Worm (Caenorhabditis elegans) whole organism, early embryonic: Measurements from ENCODE around the gene ets-5.

Experiments
- B0310.2 ChIP-seq: sonication (generic microtip); optimal IDR thresholded peaks from 2 replicates; lab custom pipeline; 2016; ENCODE audit warnings: mild to moderate bottlenecking, missing genetic modification characterization, missing compliant biosample characterization
- F13C5.2 ChIP-seq: sonication (generic microtip); optimal IDR thresholded peaks from 2 replicates; lab custom pipeline; 2017; ENCODE audit warnings: mild to moderate bottlenecking, missing genetic modification characterization, inconsistent platforms, missing compliant biosample characterization
- aly-1 ChIP-seq: sonication (generic microtip); optimal IDR thresholded peaks from 2 replicates; lab custom pipeline; 2016; ENCODE audit warnings: missing genetic modification characterization, missing compliant biosample characterization
- ama-1 ChIP-seq: fragments of 150-350 bp; optimal IDR thresholded peaks from 2 replicates; lab custom pipeline; 2014
- ceh-13 ChIP-seq: fragments of 200-800 bp; sonication (Bioruptor generic); optimal IDR thresholded peaks from 2 replicates; lab custom pipeline; 2018; ENCODE audit warnings: mild to moderate bottlenecking, missing genetic modification characterization, missing compliant biosample characterization
- ceh-36 ChIP-seq: sonication (generic microtip); optimal IDR thresholded peaks from 2 replicates; lab custom pipeline; 2016; ENCODE audit warnings: missing genetic modification characterization, inconsistent platforms, missing compliant biosample characterization
- ets-7 ChIP-seq: sonication (generic microtip); optimal IDR thresholded peaks from 2 replicates; lab custom pipeline; 2016; ENCODE audit warnings: missing genotype, missing genetic modification characterization, missing compliant biosample characterization
- flt-1 ChIP-seq: fragments of 200-800 bp; sonication (Bioruptor generic); IDR thresholded peaks from 2 replicates; pipeline ENCODE4 v1.3.6; 2022; ENCODE audit warnings: missing genetic modification characterization, missing compliant biosample characterization
- hmbx-1 ChIP-seq: sonication (generic microtip); optimal IDR thresholded peaks from 2 replicates; lab custom pipeline; 2016; ENCODE audit warnings: mild to moderate bottlenecking, missing genetic modification characterization, missing compliant biosample characterization
- hmg-4 ChIP-seq: fragments of 200-800 bp; sonication (Bioruptor generic); optimal IDR thresholded peaks from 2 replicates; lab custom pipeline; 2018; ENCODE audit warnings: mild to moderate bottlenecking, missing genetic modification characterization, missing compliant biosample characterization
- hnd-1 ChIP-seq: sonication (generic microtip); optimal IDR thresholded peaks from 2 replicates; lab custom pipeline; 2016; ENCODE audit warnings: missing genetic modification characterization, missing compliant biosample characterization
- pes-1 ChIP-seq: fragments of 200-800 bp; sonication (Bioruptor generic); IDR thresholded peaks from 2 replicates; pipeline ENCODE4 v1.3.6; 2022; ENCODE audit warnings: missing genetic modification reagents, missing genetic modification characterization, missing compliant biosample characterization
- scrt-1 ChIP-seq: fragments of 200-800 bp; sonication (Bioruptor generic); IDR thresholded peaks from 2 replicates; pipeline ENCODE4 v1.3.6; 2022; ENCODE audit warnings: missing genetic modification characterization, missing compliant biosample characterization
- sea-1 ChIP-seq: fragments of 200-800 bp; sonication (Bioruptor generic); conservative IDR thresholded peaks from 2 replicates; pipeline ENCODE4 v1.3.6; 2022; ENCODE audit warnings: missing genetic modification characterization, missing compliant biosample characterization
- tbx-11 ChIP-seq: fragments of 200-800 bp; sonication (Bioruptor generic); IDR thresholded peaks from 2 replicates; pipeline ENCODE4 v1.3.6; 2022; ENCODE audit warnings: missing genetic modification characterization, missing compliant biosample characterization
- tbx-37 ChIP-seq: fragments of 200-800 bp; sonication (Bioruptor generic); conservative IDR thresholded peaks from 2 replicates; pipeline ENCODE4 v1.3.6; 2022; ENCODE audit warnings: missing genetic modification reagents, missing genetic modification characterization, missing compliant biosample characterization
- tra-4 ChIP-seq: sonication (generic microtip); optimal IDR thresholded peaks from 2 replicates; lab custom pipeline; 2017; ENCODE audit warnings: missing genetic modification characterization, missing compliant biosample characterization

Gene ets-5

ce11 chrX:5111894-5112293 is 27.6 kb upstream of the ets-5 start:
- TF ChIP-seq tbx-11 (no peak), hmg-4 (GFP tag; lab: Kevin White, UChicago) (no peak), hnd-1 (tag; lab: Kevin White, UChicago) (no peak), F13C5.2 (no peak), flt-1 (no peak), tbx-37 (no peak), sea-1 (GFP tag; lab: Robert Waterston, UW) (no peak), scrt-1 (no peak), hmbx-1 (tag; lab: Kevin White, UChicago) (no peak), tra-4 (tag; lab: Kevin White, UChicago) (no peak)

ce11 chrX:5109130-5109529 is 24.8 kb upstream of the ets-5 start, which contains the start of gene C42D8.1:
Gene C42D8.1, plus strand, starts transcription at chrX:5109506.
- TF ChIP-seq hnd-1 (tag; lab: Kevin White, UChicago) (no peak), sea-1 (GFP tag; lab: Robert Waterston, UW) (no peak), ceh-36 (no peak), aly-1 (tag; lab: Kevin White, UChicago) (no peak), tra-4 (tag; lab: Kevin White, UChicago) (no peak), hmg-4 (GFP tag; lab: Kevin White, UChicago) (no peak), ama-1 (lab: Kevin White, UChicago) (no peak), hmbx-1 (tag; lab: Kevin White, UChicago) (no peak), ceh-13 (GFP tag; lab: Kevin White, UChicago) (no peak), pes-1 (no peak), flt-1 (no peak), ets-7 (no peak), scrt-1 (no peak), tbx-11 (no peak)

ce11 chrX:5106942-5107341 is 22.6 kb upstream of the ets-5 start, which contains the start of gene C42D8.9:
Gene C42D8.9, minus strand, starts transcription at chrX:5107042.
- no peak for TF ChIP-seq ceh-13 (GFP tag; lab: Kevin White, UChicago)
- TF ChIP-seq aly-1 (tag; lab: Kevin White, UChicago), result no peak
- TF ChIP-seq hnd-1 (tag; lab: Kevin White, UChicago), result no peak
- no peak for TF ChIP-seq scrt-1
- no peak for TF ChIP-seq ama-1 (lab: Kevin White, UChicago)
- no peak for TF ChIP-seq B0310.2 (tag; lab: Kevin White, UChicago)
- no peak for TF ChIP-seq ceh-36
- TF ChIP-seq pes-1, result no peak
- TF ChIP-seq sea-1 (GFP tag; lab: Robert Waterston, UW), result no peak
- TF ChIP-seq tbx-37, result no peak
- TF ChIP-seq tbx-11, result no peak

ce11 chrX:5106187-5106694 is 21.9 kb upstream of the ets-5 start:
- no peak for TF ChIP-seq hmg-4 (GFP tag; lab: Kevin White, UChicago)
- no peak for TF ChIP-seq aly-1 (tag; lab: Kevin White, UChicago)
- TF ChIP-seq tbx-11, result no peak
- no peak for TF ChIP-seq tbx-37
- TF ChIP-seq sea-1 (GFP tag; lab: Robert Waterston, UW), result no peak

ce11 chrX:5105703-5106102 is 21.4 kb upstream of the ets-5 start:
- no peak for TF ChIP-seq hmbx-1 (tag; lab: Kevin White, UChicago)
- no peak for TF ChIP-seq pes-1
- no peak for TF ChIP-seq tra-4 (tag; lab: Kevin White, UChicago)
- no peak for TF ChIP-seq flt-1
- no peak for TF ChIP-seq aly-1 (tag; lab: Kevin White, UChicago)
- TF ChIP-seq B0310.2 (tag; lab: Kevin White, UChicago), result no peak
- TF ChIP-seq ama-1 (lab: Kevin White, UChicago), result no peak
- TF ChIP-seq hmg-4 (GFP tag; lab: Kevin White, UChicago), result no peak
- TF ChIP-seq tbx-11, result no peak
- no peak for TF ChIP-seq scrt-1
- no peak for TF ChIP-seq hnd-1 (tag; lab: Kevin White, UChicago)
- TF ChIP-seq ets-7, result no peak
- TF ChIP-seq sea-1 (GFP tag; lab: Robert Waterston, UW), result no peak
- no peak for TF ChIP-seq tbx-37
- no peak for TF ChIP-seq ceh-36
- no peak for TF ChIP-seq ceh-13 (GFP tag; lab: Kevin White, UChicago)
- TF ChIP-seq F13C5.2, result no peak

- TF ChIP-seq hmg-4 (GFP tag; lab: Kevin White, UChicago), result no peak
- TF ChIP-seq flt-1, result no peak
- TF ChIP-seq F13C5.2, result no peak
- TF ChIP-seq tbx-11, result no peak
- no peak for TF ChIP-seq B0310.2 (tag; lab: Kevin White, UChicago)
- no peak for TF ChIP-seq ama-1 (lab: Kevin White, UChicago)
- TF ChIP-seq hmbx-1 (tag; lab: Kevin White, UChicago), result no peak
- TF ChIP-seq sea-1 (GFP tag; lab: Robert Waterston, UW), result no peak
- TF ChIP-seq ceh-36, result no peak
- TF ChIP-seq ceh-13 (GFP tag; lab: Kevin White, UChicago), result no peak
- no peak for TF ChIP-seq scrt-1
- TF ChIP-seq aly-1 (tag; lab: Kevin White, UChicago), result no peak
- TF ChIP-seq hnd-1 (tag; lab: Kevin White, UChicago), result no peak
- TF ChIP-seq pes-1, result no peak
- no peak for TF ChIP-seq tbx-37
- TF ChIP-seq tra-4 (tag; lab: Kevin White, UChicago), result no peak
- TF ChIP-seq ets-7, result no peak
Observed at ce11 chrX:5103422-5103821, 19.1 kb upstream of the ets-5 start.

ce11 chrX:5102338-5102737 is 18.0 kb upstream of the ets-5 start:
- TF ChIP-seq ceh-36, result no peak
- TF ChIP-seq ama-1 (lab: Kevin White, UChicago), result no peak
- no peak for TF ChIP-seq scrt-1
- TF ChIP-seq ets-7, result no peak
- TF ChIP-seq aly-1 (tag; lab: Kevin White, UChicago), result no peak
- no peak for TF ChIP-seq F13C5.2
- TF ChIP-seq hmbx-1 (tag; lab: Kevin White, UChicago), result no peak
- no peak for TF ChIP-seq hnd-1 (tag; lab: Kevin White, UChicago)
- no peak for TF ChIP-seq tbx-37
- no peak for TF ChIP-seq tbx-11
- no peak for TF ChIP-seq sea-1 (GFP tag; lab: Robert Waterston, UW)
- no peak for TF ChIP-seq pes-1
- TF ChIP-seq B0310.2 (tag; lab: Kevin White, UChicago), result no peak
- TF ChIP-seq hmg-4 (GFP tag; lab: Kevin White, UChicago), result no peak
